Worm (Caenorhabditis elegans) whole organism, L2 larva: ENCODE measurements around the gene C38D4.7.

Experiments used
- alr-1 ChIP-seq: fragments of 150-350 bp; optimal IDR thresholded peaks from 2 replicates; lab custom pipeline; 2014; ENCODE audit warnings: missing biosample characterization, missing genetic modification characterization
- ama-1 ChIP-seq: fragments of 150-350 bp; optimal IDR thresholded peaks from 2 replicates; lab custom pipeline; 2018; ENCODE audit warnings: inconsistent platforms
- lin-11 ChIP-seq: fragments of 150-350 bp; sonication (generic microtip); optimal IDR thresholded peaks from 2 replicates; lab custom pipeline; 2014; ENCODE audit warnings: missing biosample characterization, missing genetic modification characterization, inconsistent platforms, mixed read lengths
- lsy-2 ChIP-seq, 2 experiments: fragments of 150-350 bp in 1 of 2; sonication (generic microtip) in 1 of 2; optimal IDR thresholded peaks; 2 replicates each; lab custom pipeline; 2014 to 2017; ENCODE audit warnings: missing biosample characterization in 2 of 2, missing genetic modification characterization in 2 of 2
- mdl-1 ChIP-seq, 2 experiments: fragments of 150-350 bp in 1 of 2; sonication (generic microtip) in 1 of 2; optimal IDR thresholded peaks; 2 replicates each; lab custom pipeline; 2017; ENCODE audit warnings: missing biosample characterization in 2 of 2, missing genetic modification characterization in 2 of 2
- nhr-129 ChIP-seq: fragments of 150-350 bp; optimal IDR thresholded peaks from 2 replicates; lab custom pipeline; 2014; ENCODE audit warnings: missing biosample characterization, missing genetic modification characterization
- nhr-25 ChIP-seq: fragments of 150-350 bp; sonication (generic microtip); optimal IDR thresholded peaks from 3 replicates; lab custom pipeline; 2014; ENCODE audit warnings: missing biosample characterization, missing genetic modification characterization

DNA sequence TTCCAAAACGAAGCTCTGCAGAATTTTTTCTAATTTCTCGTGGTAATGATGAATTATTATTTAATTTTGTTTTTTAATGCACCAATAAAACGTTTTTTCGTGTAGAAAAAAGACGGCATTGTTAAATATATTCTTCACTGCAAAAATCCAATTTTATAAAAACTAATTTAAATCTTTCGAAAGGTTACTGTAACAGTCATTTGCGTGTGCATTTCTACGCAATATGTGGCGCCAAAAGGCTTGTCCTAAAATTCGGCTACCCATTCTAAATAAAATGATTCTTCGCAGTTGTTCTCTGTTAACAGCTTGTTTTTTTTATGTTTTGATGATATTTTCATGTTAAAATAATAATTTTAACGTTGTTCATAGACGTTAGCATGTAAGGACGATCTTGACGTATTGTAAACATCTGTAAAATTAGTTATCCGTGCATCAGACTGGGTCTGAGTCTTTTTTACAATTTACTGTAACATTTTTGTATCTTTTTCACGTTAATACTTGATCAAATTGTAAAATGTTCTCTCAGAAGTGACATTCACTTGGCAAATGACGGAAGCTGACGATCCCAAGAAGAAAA, 18.4 kb downstream of the C38D4.7 start, which contains the start of gene mip-1:
- no peak for TF ChIP-seq lin-11
- no peak for TF ChIP-seq nhr-129
- TF ChIP-seq nhr-25 = no peak
- no peak for TF ChIP-seq lsy-2 (tag; optimal IDR thresholded peaks at IDR 0.05; lab: Kevin White, UChicago)
- TF ChIP-seq ama-1 (lab: Kevin White, UChicago) = no peak
- TF ChIP-seq alr-1 = no peak
- TF ChIP-seq mdl-1 (tag; optimal IDR thresholded peaks at IDR 0.05; lab: Kevin White, UChicago) = no peak
